Fruit fly (Drosophila melanogaster) whole organism, adult: Measurements from ENCODE around the gene TwdlE.

Experiments used
- CG11617 ChIP-seq: fragments of 200-800 bp; sonication (Bioruptor generic); optimal IDR thresholded peaks from 2 replicates; lab custom pipeline; 2017; ENCODE audit warnings: mild to moderate bottlenecking, missing biosample characterization, missing genetic modification reagents, missing genetic modification characterization
- CG12768 ChIP-seq: fragments of 200-800 bp; sonication (Bioruptor generic); optimal IDR thresholded peaks from 2 replicates; lab custom pipeline; 2017; ENCODE audit warnings: missing biosample characterization, missing genetic modification characterization, mild to moderate bottlenecking, moderate library complexity, missing genetic modification reagents
- CG14711 ChIP-seq: fragments of 200-800 bp; sonication (Bioruptor generic); optimal IDR thresholded peaks from 2 replicates; lab custom pipeline; 2018; ENCODE audit warnings: missing biosample characterization, mild to moderate bottlenecking, missing genetic modification characterization, moderate library complexity
- CG1620 ChIP-seq: fragments of 200-800 bp; sonication (Bioruptor generic); optimal IDR thresholded peaks from 2 replicates; lab custom pipeline; 2016; ENCODE audit warnings: missing biosample characterization, missing genetic modification characterization
- CG33017 ChIP-seq: fragments of 200-800 bp; sonication (Bioruptor generic); optimal IDR thresholded peaks from 2 replicates; lab custom pipeline; 2018; ENCODE audit warnings: missing biosample characterization, mild to moderate bottlenecking, missing genetic modification characterization, moderate library complexity
- CG5204 ChIP-seq: fragments of 200-800 bp; sonication (Bioruptor generic); optimal IDR thresholded peaks from 2 replicates; lab custom pipeline; 2016; ENCODE audit warnings: missing biosample characterization, missing genetic modification characterization
- CG7045 ChIP-seq: fragments of 200-800 bp; sonication (Bioruptor generic); optimal IDR thresholded peaks from 2 replicates; lab custom pipeline; 2017; ENCODE audit warnings: missing biosample characterization, mild to moderate bottlenecking, missing genetic modification characterization
- Clk ChIP-seq: fragments of 200-800 bp; sonication (Bioruptor generic); optimal IDR thresholded peaks from 2 replicates; lab custom pipeline; 2017; ENCODE audit warnings: missing biosample characterization, missing genetic modification characterization
- Crg-1 ChIP-seq: fragments of 200-800 bp; sonication (Bioruptor generic); optimal IDR thresholded peaks from 2 replicates; lab custom pipeline; 2016; ENCODE audit warnings: missing biosample characterization, missing genetic modification characterization
- Hr96 ChIP-seq: fragments of 200-800 bp; sonication (Bioruptor generic); optimal IDR thresholded peaks from 2 replicates; lab custom pipeline; 2016; ENCODE audit warnings: missing biosample characterization, missing genetic modification characterization
- bab1 ChIP-seq: fragments of 200-800 bp; sonication (Bioruptor generic); optimal IDR thresholded peaks from 3 replicates; lab custom pipeline; 2019; ENCODE audit warnings: missing biosample characterization, mild to moderate bottlenecking, missing genetic modification characterization, moderate library complexity
- cic ChIP-seq: fragments of 200-800 bp; sonication (Bioruptor generic); optimal IDR thresholded peaks from 2 replicates; lab custom pipeline; 2017; ENCODE audit warnings: missing biosample characterization, mild to moderate bottlenecking, missing genetic modification characterization, moderate library complexity
- cnc ChIP-seq, 2 experiments: fragments of >200 bp; optimal IDR thresholded peaks; 2 replicates each; lab custom pipeline; 2017
- kay ChIP-seq: fragments of 200-800 bp; sonication (Bioruptor generic); peaks from one replicate; lab custom pipeline; 2016; ENCODE audit warnings: missing biosample characterization, missing genetic modification characterization, borderline replicate concordance
- ovo ChIP-seq: fragments of 200-800 bp; sonication (Bioruptor generic); optimal IDR thresholded peaks from 2 replicates; lab custom pipeline; 2016; ENCODE audit warnings: missing biosample characterization, missing genetic modification characterization
- pad ChIP-seq: fragments of 200-800 bp; sonication (Bioruptor generic); optimal IDR thresholded peaks from 3 replicates; lab custom pipeline; 2017; ENCODE audit warnings: missing biosample characterization, missing genetic modification characterization, mild to moderate bottlenecking, moderate library complexity, missing genetic modification reagents
- tj ChIP-seq: fragments of 200-800 bp; sonication (Bioruptor generic); optimal IDR thresholded peaks from 3 replicates; lab custom pipeline; 2017; ENCODE audit warnings: missing biosample characterization, mild to moderate bottlenecking, missing genetic modification characterization, moderate library complexity
- toe ChIP-seq: fragments of 200-800 bp; sonication (Bioruptor generic); optimal IDR thresholded peaks from 2 replicates; lab custom pipeline; 2016; ENCODE audit warnings: missing biosample characterization, missing genetic modification characterization

Gene TwdlE

DNA sequence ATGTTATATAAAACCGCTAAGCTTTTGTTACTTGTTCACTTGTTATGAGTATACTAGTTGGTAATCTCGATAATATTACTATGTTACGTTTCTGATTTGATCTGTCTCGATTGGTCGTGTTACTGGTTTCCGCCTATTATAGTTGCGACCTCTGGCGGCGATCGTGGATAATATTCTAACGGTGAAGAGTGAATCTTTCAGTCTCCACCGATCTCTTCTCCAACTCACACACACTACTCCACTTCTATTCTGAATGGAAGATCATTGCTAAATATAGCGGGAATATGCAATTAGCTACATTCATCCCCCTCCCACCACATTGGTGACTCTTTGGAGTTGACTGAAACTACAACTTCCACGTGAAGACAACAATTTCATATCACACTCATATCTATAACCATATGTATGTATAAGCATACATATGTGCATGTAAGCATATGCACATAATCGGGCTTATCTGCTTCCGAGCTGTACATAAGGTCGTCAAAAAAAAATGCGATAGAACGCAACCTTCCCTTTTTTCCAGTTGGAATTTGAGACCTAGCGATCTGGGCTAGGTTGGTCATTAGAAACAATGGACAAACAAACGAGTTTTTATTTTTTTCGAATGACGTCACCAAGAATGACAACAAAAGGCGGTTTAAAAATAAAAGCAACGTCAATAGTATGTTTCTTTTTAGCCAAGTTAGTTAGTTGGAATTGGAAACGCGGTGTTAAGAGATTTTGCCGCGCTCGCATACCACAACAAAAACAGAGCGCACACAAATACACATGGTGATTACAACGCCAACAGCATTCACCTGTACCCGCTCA lies 51.5 kb downstream of the TwdlE start:
- TF ChIP-seq cnc (optimal IDR thresholded peaks at IDR 0.05; lab: Kevin White, UChicago) (no peak), Clk (GFP tag; lab: Kevin White, UChicago) (no peak), Crg-1 (GFP tag; lab: Kevin White, UChicago) (peak; percentile 21), CG7045 (peak; percentile 57), CG5204 (GFP tag; lab: Kevin White, UChicago) (no peak), cic (GFP tag; lab: Kevin White, UChicago) (no peak), CG1620 (GFP tag; lab: Kevin White, UChicago) (no peak), CG14711 (tag; lab: Kevin White, UChicago) (no peak), tj (GFP tag; lab: Kevin White, UChicago) (no peak), toe (GFP tag; lab: Kevin White, UChicago) (no peak), kay (GFP tag; lab: Kevin White, UChicago) (peak; percentile 98), Hr96 (no peak), pad (GFP tag; lab: Kevin White, UChicago) (peak; percentile 98), CG11617 (GFP tag; lab: Kevin White, UChicago) (no peak), CG12768 (GFP tag; lab: Kevin White, UChicago) (no peak), ovo (peak; percentile 89), CG33017 (no peak), bab1 (GFP tag; lab: Kevin White, UChicago) (no peak)
